Fruit fly (Drosophila melanogaster) whole organism, wandering third instar larva: ENCODE results near the gene EMC4.

Experiments
- Abd-B ChIP-seq: fragments of >200 bp; optimal IDR thresholded peaks from 2 replicates; lab custom pipeline; 2017; ENCODE audit warnings: missing biosample characterization, missing genetic modification characterization
- CG32264 ChIP-seq: fragments of 200-800 bp; sonication (Bioruptor generic); optimal IDR thresholded peaks from 2 replicates; lab custom pipeline; 2016; ENCODE audit warnings: missing biosample characterization, missing genetic modification characterization
- CG9705 ChIP-seq: fragments of 200-800 bp; sonication (Bioruptor generic); optimal IDR thresholded peaks from 2 replicates; lab custom pipeline; 2018; ENCODE audit warnings: missing biosample characterization, mild to moderate bottlenecking, missing genetic modification characterization
- CrebA ChIP-seq: fragments of 200-800 bp; sonication (Bioruptor generic); optimal IDR thresholded peaks from 2 replicates; lab custom pipeline; 2016; ENCODE audit warnings: missing biosample characterization, mild to moderate bottlenecking, missing genetic modification characterization, borderline replicate concordance
- Dfd ChIP-seq: fragments of >200 bp; optimal IDR thresholded peaks from 2 replicates; lab custom pipeline; 2017; ENCODE audit warnings: missing biosample characterization, missing genetic modification characterization
- Dif ChIP-seq: fragments of 200-275, 200-300 bp; sonication (Bioruptor generic); optimal IDR thresholded peaks from 2 replicates; lab custom pipeline; 2018; ENCODE audit warnings: missing biosample characterization, missing genetic modification characterization; ENCODE audit not compliant: partially characterized antibody
- GATAd ChIP-seq: sonication (Bioruptor generic); optimal IDR thresholded peaks from 2 replicates; lab custom pipeline; 2016; ENCODE audit warnings: missing biosample characterization, missing genetic modification characterization
- HLH106 ChIP-seq: fragments of 200-800 bp; optimal IDR thresholded peaks from 3 replicates; lab custom pipeline; 2019; ENCODE audit warnings: missing biosample characterization, mild to moderate bottlenecking, missing genetic modification characterization, moderate library complexity
- Hnf4 ChIP-seq: fragments of 200-800 bp; sonication (Bioruptor generic); optimal IDR thresholded peaks from 2 replicates; lab custom pipeline; 2016; ENCODE audit warnings: missing biosample characterization, mild to moderate bottlenecking, missing genetic modification characterization
- Hr78 ChIP-seq: fragments of >200 bp; optimal IDR thresholded peaks from 2 replicates; lab custom pipeline; 2017; ENCODE audit warnings: missing biosample characterization, missing genetic modification characterization
- Hr83 ChIP-seq: fragments of 200-300 bp; sonication (Bioruptor generic); optimal IDR thresholded peaks from 2 replicates; lab custom pipeline; 2016; ENCODE audit warnings: missing biosample characterization, mild to moderate bottlenecking, missing genetic modification characterization, moderate library complexity; ENCODE audit not compliant: poor library complexity, severe bottlenecking
- Jra ChIP-seq: sonication (Bioruptor generic); optimal IDR thresholded peaks from 2 replicates; lab custom pipeline; 2016; ENCODE audit warnings: missing biosample characterization, missing genetic modification characterization
- Mio ChIP-seq: sonication (Bioruptor generic); optimal IDR thresholded peaks from 2 replicates; lab custom pipeline; 2016; ENCODE audit warnings: missing biosample characterization, missing genetic modification characterization
- Myc ChIP-seq: fragments of >200 bp; optimal IDR thresholded peaks from 2 replicates; lab custom pipeline; 2017
- N ChIP-seq: fragments of >200 bp; optimal IDR thresholded peaks from 2 replicates; lab custom pipeline; 2018; ENCODE audit warnings: missing biosample characterization, missing external identifiers, missing genetic modification characterization
- OdsH ChIP-seq: fragments of 200-800 bp; sonication (Bioruptor generic); optimal IDR thresholded peaks from 2 replicates; lab custom pipeline; 2016; ENCODE audit warnings: missing biosample characterization, mild to moderate bottlenecking, missing genetic modification characterization
- Rel ChIP-seq, 2 experiments: fragments of 200-800 bp; sonication (Bioruptor generic) in 1 of 2; optimal IDR thresholded peaks; 2 replicates in 1 of 2; 3 replicates in 1 of 2; lab custom pipeline; 2016 to 2019; ENCODE audit warnings: mild to moderate bottlenecking in 2 of 2, missing biosample characterization in 2 of 2, missing genetic modification characterization in 2 of 2, moderate library complexity in 1 of 2
- Sp1 ChIP-seq: fragments of 200-800 bp; sonication (Bioruptor generic); optimal IDR thresholded peaks from 3 replicates; lab custom pipeline; 2019; ENCODE audit warnings: missing biosample characterization, mild to moderate bottlenecking, missing genetic modification characterization, moderate library complexity
- Vsx2 ChIP-seq: fragments of 200-300, 225-300 bp; sonication (Bioruptor generic); optimal IDR thresholded peaks from 2 replicates; lab custom pipeline; 2018; ENCODE audit warnings: missing biosample characterization, missing genetic modification characterization; ENCODE audit not compliant: partially characterized antibody
- br ChIP-seq: fragments of 200-800 bp; sonication (Bioruptor generic); optimal IDR thresholded peaks from 2 replicates; lab custom pipeline; 2016; ENCODE audit warnings: missing biosample characterization, missing genetic modification characterization
- brk ChIP-seq: fragments of 200-800 bp; sonication (Bioruptor generic); optimal IDR thresholded peaks from 2 replicates; lab custom pipeline; 2016; ENCODE audit warnings: missing biosample characterization, mild to moderate bottlenecking, missing genetic modification characterization
- dl ChIP-seq, 2 experiments: fragments of 175-275, 200-275 bp in 1 of 2; fragments of 200-275 bp in 1 of 2; sonication (Bioruptor generic); optimal IDR thresholded peaks; lab custom pipeline; 2018; ENCODE audit warnings: mild to moderate bottlenecking in 2 of 2, missing biosample characterization in 2 of 2, missing genetic modification characterization in 2 of 2, moderate library complexity in 2 of 2; ENCODE audit not compliant: partially characterized antibody in 2 of 2, insufficient read depth in 1 of 2
- dmrt93B ChIP-seq: fragments of 200-800 bp; sonication (Bioruptor generic); optimal IDR thresholded peaks from 2 replicates; lab custom pipeline; 2018; ENCODE audit warnings: missing biosample characterization, mild to moderate bottlenecking, missing genetic modification characterization
- dsf ChIP-seq: sonication (Bioruptor generic); optimal IDR thresholded peaks from 2 replicates; lab custom pipeline; 2016; ENCODE audit warnings: missing biosample characterization, missing genetic modification characterization, borderline replicate concordance
- ey ChIP-seq: fragments of 200-800 bp; sonication (Bioruptor generic); optimal IDR thresholded peaks from 2 replicates; lab custom pipeline; 2016; ENCODE audit warnings: missing biosample characterization, missing genetic modification characterization
- foxo ChIP-seq, 2 experiments: fragments of 200-800 bp; sonication (Bioruptor generic); optimal IDR thresholded peaks; 2 replicates in 1 of 2; 3 replicates in 1 of 2; lab custom pipeline; 2016 to 2017; ENCODE audit warnings: missing biosample characterization in 2 of 2, missing genetic modification characterization in 2 of 2
- fru ChIP-seq: fragments of 200-800 bp; sonication (Bioruptor generic); optimal IDR thresholded peaks from 3 replicates; lab custom pipeline; 2016; ENCODE audit warnings: missing biosample characterization, mild to moderate bottlenecking, missing genetic modification characterization
- h ChIP-seq: fragments of 200-800 bp; sonication (Bioruptor generic); optimal IDR thresholded peaks from 3 replicates; lab custom pipeline; 2016; ENCODE audit warnings: missing biosample characterization, mild to moderate bottlenecking, missing genetic modification characterization
- jim ChIP-seq: fragments of 175-275, 200-325 bp; sonication (Bioruptor generic); optimal IDR thresholded peaks from 2 replicates; lab custom pipeline; 2016; ENCODE audit warnings: missing biosample characterization, mild to moderate bottlenecking, missing genetic modification characterization
- lola ChIP-seq: fragments of >200 bp; optimal IDR thresholded peaks from 2 replicates; lab custom pipeline; 2017; ENCODE audit warnings: missing biosample characterization, missing genetic modification characterization
- pan ChIP-seq: fragments of >200 bp; optimal IDR thresholded peaks from 2 replicates; lab custom pipeline; 2017
- psq ChIP-seq: fragments of 200-800 bp; sonication (Bioruptor generic); optimal IDR thresholded peaks from 3 replicates; lab custom pipeline; 2017; ENCODE audit warnings: missing biosample characterization, mild to moderate bottlenecking, missing genetic modification characterization, moderate library complexity
- rgr ChIP-seq: fragments of 200-800 bp; sonication (Bioruptor generic); optimal IDR thresholded peaks from 3 replicates; lab custom pipeline; 2016; ENCODE audit warnings: missing biosample characterization, mild to moderate bottlenecking, missing genetic modification characterization
- sage ChIP-seq: fragments of 200-800 bp; sonication (Bioruptor generic); optimal IDR thresholded peaks from 2 replicates; lab custom pipeline; 2016; ENCODE audit warnings: missing biosample characterization, mild to moderate bottlenecking, missing genetic modification characterization
- sv ChIP-seq: fragments of 200-800 bp; sonication (Bioruptor generic); optimal IDR thresholded peaks from 3 replicates; lab custom pipeline; 2016; ENCODE audit warnings: missing biosample characterization, missing genetic modification characterization
- tai ChIP-seq: sonication (Bioruptor generic); optimal IDR thresholded peaks from 2 replicates; lab custom pipeline; 2016; ENCODE audit warnings: missing biosample characterization, missing genetic modification characterization
- usp ChIP-seq: fragments of >200 bp; optimal IDR thresholded peaks from 2 replicates; lab custom pipeline; 2017; ENCODE audit warnings: missing biosample characterization, missing genetic modification characterization
- woc ChIP-seq: sonication (Bioruptor generic); optimal IDR thresholded peaks from 2 replicates; lab custom pipeline; 2016; ENCODE audit warnings: missing biosample characterization, mild to moderate bottlenecking, missing genetic modification characterization

EMC4 gene

dm6 chr3L:22878723-22879343, 10.8 kb upstream of the EMC4 start, which contains the start of the genes Chro and Ssl1:
TSS of gene Chro (minus strand) at chr3L:22878984.
TSS of gene Ssl1 (plus strand) at chr3L:22879089.
- peak; percentile 99 for TF ChIP-seq tai
- TF ChIP-seq Rel (GFP tag; optimal IDR thresholded peaks at IDR 0.05; lab: Kevin White, UChicago) = peak; percentile 99
- TF ChIP-seq Rel (tag; optimal IDR thresholded peaks at IDR 0.05; lab: Kevin White, UChicago) = peak; percentile 94
- peak; percentile 100 for TF ChIP-seq fru (GFP tag; lab: Kevin White, UChicago)
- TF ChIP-seq Vsx2 (GFP tag; lab: Kevin White, UChicago) = no peak
- peak; percentile 99 for TF ChIP-seq CG32264 (GFP tag; lab: Kevin White, UChicago)
- TF ChIP-seq OdsH = peak; percentile 100
- peak; percentile 98 for TF ChIP-seq brk (GFP tag; lab: Kevin White, UChicago)
- peak; percentile 100 for TF ChIP-seq rgr (GFP tag; lab: Kevin White, UChicago)
- peak; percentile 99 for TF ChIP-seq GATAd (GFP tag; lab: Kevin White, UChicago)
- no peak for TF ChIP-seq N
- TF ChIP-seq Abd-B = no peak
- TF ChIP-seq sv = peak; percentile 100
- TF ChIP-seq usp (GFP tag; lab: Kevin White, UChicago) = no peak
- peak; percentile 99 for TF ChIP-seq Jra (GFP tag; lab: Kevin White, UChicago)
- peak; percentile 99 for TF ChIP-seq sage (GFP tag; lab: Kevin White, UChicago)
- no peak for TF ChIP-seq pan (lab: Kevin White, UChicago)
- TF ChIP-seq HLH106 = peak; percentile 100
- peak; percentile 97 for TF ChIP-seq dsf (GFP tag; lab: Kevin White, UChicago)
- TF ChIP-seq Hr78 (GFP tag; lab: Kevin White, UChicago) = no peak
- peak; percentile 95 for TF ChIP-seq Dfd (GFP tag; lab: Kevin White, UChicago)
- peak; percentile 39 for TF ChIP-seq Dif (GFP tag; lab: Kevin White, UChicago)
- TF ChIP-seq foxo (GFP tag; optimal IDR thresholded peaks at IDR 0.05; lab: Kevin White, UChicago) = peak; percentile 99 to 100
- TF ChIP-seq Myc (lab: Kevin White, UChicago) = peak; percentile 92
- peak; percentile 92 for TF ChIP-seq jim (GFP tag; lab: Kevin White, UChicago)
- TF ChIP-seq dmrt93B = peak; percentile 100
- peak; percentile 99 for TF ChIP-seq woc (GFP tag; lab: Kevin White, UChicago)
- no peak for TF ChIP-seq dl (GFP tag; optimal IDR thresholded peaks at IDR 0.05; lab: Kevin White, UChicago; ENCODE audit: insufficient read depth in 1 of 2, partially characterized antibody in 2 of 2)
- peak; percentile 100 for TF ChIP-seq br (GFP tag; lab: Kevin White, UChicago)
- peak; percentile 99 for TF ChIP-seq CG9705 (GFP tag; lab: Kevin White, UChicago)
- TF ChIP-seq CrebA (GFP tag; lab: Kevin White, UChicago) = peak; percentile 98
- TF ChIP-seq Hnf4 = peak; percentile 100
- TF ChIP-seq lola = no peak
- peak; percentile 100 for TF ChIP-seq h (GFP tag; lab: Kevin White, UChicago)
- TF ChIP-seq ey (GFP tag; lab: Kevin White, UChicago) = peak; percentile 100
- peak; percentile 100 for TF ChIP-seq Sp1 (GFP tag; lab: Kevin White, UChicago)
- peak; percentile 99 for TF ChIP-seq psq (GFP tag; lab: Kevin White, UChicago)
- TF ChIP-seq Mio (GFP tag; lab: Kevin White, UChicago) = peak; percentile 97
- TF ChIP-seq Hr83 (GFP tag; lab: Kevin White, UChicago) = peak; percentile 99

DNA sequence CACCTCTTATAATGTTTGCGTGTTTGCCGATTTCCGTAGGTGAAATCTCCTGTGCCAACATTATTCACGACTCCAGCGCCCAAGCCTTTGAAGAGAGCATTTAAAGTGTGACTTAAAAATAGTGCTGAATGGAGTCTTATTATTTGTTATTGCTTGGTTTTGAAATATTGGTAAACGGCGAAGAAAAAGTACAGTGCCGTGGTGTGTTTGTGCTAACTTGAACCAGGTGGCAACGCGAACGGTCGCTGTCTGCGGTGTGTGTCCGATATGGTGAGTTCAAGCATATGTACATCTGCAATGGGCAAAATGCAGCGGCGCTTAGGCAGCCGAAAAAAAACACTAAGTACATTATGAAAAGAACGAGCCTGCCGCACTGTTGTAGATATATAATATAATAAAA, 9.9 kb upstream of the EMC4 start:
- TF ChIP-seq Rel (GFP tag; optimal IDR thresholded peaks at IDR 0.05; lab: Kevin White, UChicago) (no peak), Rel (tag; optimal IDR thresholded peaks at IDR 0.05; lab: Kevin White, UChicago) (peak; percentile 47), Myc (lab: Kevin White, UChicago) (peak; percentile 66), usp (GFP tag; lab: Kevin White, UChicago) (no peak), rgr (GFP tag; lab: Kevin White, UChicago) (peak; percentile 8), sv (no peak), Vsx2 (GFP tag; lab: Kevin White, UChicago) (no peak), Hnf4 (no peak), Dfd (GFP tag; lab: Kevin White, UChicago) (no peak), Mio (GFP tag; lab: Kevin White, UChicago) (no peak), sage (GFP tag; lab: Kevin White, UChicago) (no peak), h (GFP tag; lab: Kevin White, UChicago) (no peak), dsf (GFP tag; lab: Kevin White, UChicago) (no peak), fru (GFP tag; lab: Kevin White, UChicago) (no peak), dl (GFP tag; optimal IDR thresholded peaks at IDR 0.05; lab: Kevin White, UChicago; ENCODE audit: insufficient read depth in 1 of 2, partially characterized antibody in 2 of 2) (no peak), foxo (GFP tag; optimal IDR thresholded peaks at IDR 0.05; lab: Kevin White, UChicago) (no peak), CrebA (GFP tag; lab: Kevin White, UChicago) (no peak), OdsH (peak; percentile 0), Hr83 (GFP tag; lab: Kevin White, UChicago) (peak; percentile 34), jim (GFP tag; lab: Kevin White, UChicago) (no peak), woc (GFP tag; lab: Kevin White, UChicago) (no peak), lola (no peak), CG9705 (GFP tag; lab: Kevin White, UChicago) (no peak), ey (GFP tag; lab: Kevin White, UChicago) (no peak), N (no peak), CG32264 (GFP tag; lab: Kevin White, UChicago) (no peak), GATAd (GFP tag; lab: Kevin White, UChicago) (no peak)
